Fruit fly (Drosophila melanogaster) whole organism, adult: ENCODE measurements around the gene Psf2.

Experiments
- CG11617 ChIP-seq: fragments of 200-800 bp; sonication (Bioruptor generic); optimal IDR thresholded peaks from 2 replicates; lab custom pipeline; 2017; ENCODE audit warnings: mild to moderate bottlenecking, missing biosample characterization, missing genetic modification reagents, missing genetic modification characterization
- CG12768 ChIP-seq: fragments of 200-800 bp; sonication (Bioruptor generic); optimal IDR thresholded peaks from 2 replicates; lab custom pipeline; 2017; ENCODE audit warnings: missing biosample characterization, missing genetic modification characterization, mild to moderate bottlenecking, moderate library complexity, missing genetic modification reagents
- CG14711 ChIP-seq: fragments of 200-800 bp; sonication (Bioruptor generic); optimal IDR thresholded peaks from 2 replicates; lab custom pipeline; 2018; ENCODE audit warnings: missing biosample characterization, mild to moderate bottlenecking, missing genetic modification characterization, moderate library complexity
- CG1620 ChIP-seq: fragments of 200-800 bp; sonication (Bioruptor generic); optimal IDR thresholded peaks from 2 replicates; lab custom pipeline; 2016; ENCODE audit warnings: missing biosample characterization, missing genetic modification characterization
- CG33017 ChIP-seq: fragments of 200-800 bp; sonication (Bioruptor generic); optimal IDR thresholded peaks from 2 replicates; lab custom pipeline; 2018; ENCODE audit warnings: missing biosample characterization, mild to moderate bottlenecking, missing genetic modification characterization, moderate library complexity
- CG5204 ChIP-seq: fragments of 200-800 bp; sonication (Bioruptor generic); optimal IDR thresholded peaks from 2 replicates; lab custom pipeline; 2016; ENCODE audit warnings: missing biosample characterization, missing genetic modification characterization
- CG7045 ChIP-seq: fragments of 200-800 bp; sonication (Bioruptor generic); optimal IDR thresholded peaks from 2 replicates; lab custom pipeline; 2017; ENCODE audit warnings: missing biosample characterization, mild to moderate bottlenecking, missing genetic modification characterization
- CG7101 ChIP-seq: fragments of 200-800 bp; sonication (Bioruptor generic); optimal IDR thresholded peaks from 2 replicates; lab custom pipeline; 2018; ENCODE audit warnings: missing biosample characterization, mild to moderate bottlenecking, missing genetic modification characterization, moderate library complexity
- Clk ChIP-seq: fragments of 200-800 bp; sonication (Bioruptor generic); optimal IDR thresholded peaks from 2 replicates; lab custom pipeline; 2017; ENCODE audit warnings: missing biosample characterization, missing genetic modification characterization
- Crg-1 ChIP-seq: fragments of 200-800 bp; sonication (Bioruptor generic); optimal IDR thresholded peaks from 2 replicates; lab custom pipeline; 2016; ENCODE audit warnings: missing biosample characterization, missing genetic modification characterization
- Hr96 ChIP-seq: fragments of 200-800 bp; sonication (Bioruptor generic); optimal IDR thresholded peaks from 2 replicates; lab custom pipeline; 2016; ENCODE audit warnings: missing biosample characterization, missing genetic modification characterization
- Mnt ChIP-seq: fragments of 200-800 bp; sonication (Bioruptor generic); optimal IDR thresholded peaks from 2 replicates; lab custom pipeline; 2016; ENCODE audit warnings: missing biosample characterization, mild to moderate bottlenecking, missing genetic modification characterization
- bab1 ChIP-seq: fragments of 200-800 bp; sonication (Bioruptor generic); optimal IDR thresholded peaks from 3 replicates; lab custom pipeline; 2019; ENCODE audit warnings: missing biosample characterization, mild to moderate bottlenecking, missing genetic modification characterization, moderate library complexity
- cic ChIP-seq: fragments of 200-800 bp; sonication (Bioruptor generic); optimal IDR thresholded peaks from 2 replicates; lab custom pipeline; 2017; ENCODE audit warnings: missing biosample characterization, mild to moderate bottlenecking, missing genetic modification characterization, moderate library complexity
- cnc ChIP-seq, 2 experiments: fragments of >200 bp; optimal IDR thresholded peaks; 2 replicates each; lab custom pipeline; 2017
- kay ChIP-seq: fragments of 200-800 bp; sonication (Bioruptor generic); peaks from one replicate; lab custom pipeline; 2016; ENCODE audit warnings: missing biosample characterization, missing genetic modification characterization, borderline replicate concordance
- ovo ChIP-seq: fragments of 200-800 bp; sonication (Bioruptor generic); optimal IDR thresholded peaks from 2 replicates; lab custom pipeline; 2016; ENCODE audit warnings: missing biosample characterization, missing genetic modification characterization
- pad ChIP-seq: fragments of 200-800 bp; sonication (Bioruptor generic); optimal IDR thresholded peaks from 3 replicates; lab custom pipeline; 2017; ENCODE audit warnings: missing biosample characterization, missing genetic modification characterization, mild to moderate bottlenecking, moderate library complexity, missing genetic modification reagents
- tj ChIP-seq: fragments of 200-800 bp; sonication (Bioruptor generic); optimal IDR thresholded peaks from 3 replicates; lab custom pipeline; 2017; ENCODE audit warnings: missing biosample characterization, mild to moderate bottlenecking, missing genetic modification characterization, moderate library complexity
- toe ChIP-seq: fragments of 200-800 bp; sonication (Bioruptor generic); optimal IDR thresholded peaks from 2 replicates; lab custom pipeline; 2016; ENCODE audit warnings: missing biosample characterization, missing genetic modification characterization

Psf2 gene

DNA sequence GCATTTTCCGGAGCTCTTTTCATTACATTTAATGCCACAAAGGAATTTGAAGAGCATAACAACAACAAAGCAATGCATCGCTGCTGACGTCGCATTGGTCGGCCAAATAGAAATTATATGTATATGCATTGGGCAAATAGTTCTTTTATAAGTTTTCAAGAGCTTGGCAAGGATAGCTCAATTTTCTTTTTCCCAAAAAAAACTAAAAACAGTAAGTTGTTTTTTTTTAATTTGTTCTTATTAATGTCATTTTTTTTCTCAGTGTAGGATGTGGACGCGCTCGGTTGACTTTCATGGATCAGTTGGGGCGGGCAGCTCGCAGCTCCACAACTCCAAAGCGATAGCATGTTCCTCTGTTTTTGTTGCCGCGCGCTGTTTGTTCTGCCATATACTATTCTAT lies 28.0 kb downstream of the Psf2 start:
- no peak for TF ChIP-seq tj

- TF ChIP-seq kay (GFP tag; lab: Kevin White, UChicago) (peak; percentile 33), bab1 (GFP tag; lab: Kevin White, UChicago) (no peak)
Observed at dm6 chr2L:4355066-4355465, 32.1 kb downstream of the Psf2 start.

DNA sequence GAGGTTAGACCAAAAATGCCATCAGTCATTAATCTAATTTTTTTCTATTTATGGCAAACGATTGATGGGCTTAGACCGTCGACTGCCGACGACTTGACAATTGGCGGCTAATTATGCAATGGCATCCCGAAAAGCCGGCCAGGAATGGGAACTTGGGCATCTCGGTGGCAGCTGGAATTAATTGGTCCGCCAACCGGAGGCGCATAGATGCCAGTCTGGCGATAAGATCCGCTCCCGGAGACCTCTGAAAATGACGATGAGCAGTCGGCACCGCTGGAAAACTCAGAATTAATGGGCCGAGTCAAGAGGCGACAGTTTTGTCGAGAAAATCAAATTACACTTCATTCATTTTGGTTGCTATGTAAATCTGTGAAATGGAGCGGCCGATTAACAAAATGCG lies 34.5 kb downstream of the Psf2 start, which contains the start of gene CG15429:
Gene CG15429, plus strand, starts transcription at position 301 of the 400 bp plus-strand sequence.
- TF ChIP-seq Mnt = no peak
- no peak for TF ChIP-seq CG7045 (GFP tag; lab: Kevin White, UChicago)
- TF ChIP-seq CG1620 = no peak
- no peak for TF ChIP-seq Crg-1 (GFP tag; lab: Kevin White, UChicago)

- no peak for TF ChIP-seq Crg-1 (GFP tag; lab: Kevin White, UChicago)
- TF ChIP-seq Mnt = no peak
- TF ChIP-seq CG33017 (tag; lab: Kevin White, UChicago) = no peak
- no peak for TF ChIP-seq cic (GFP tag; lab: Kevin White, UChicago)
- no peak for TF ChIP-seq CG7045 (GFP tag; lab: Kevin White, UChicago)
- TF ChIP-seq cnc (optimal IDR thresholded peaks at IDR 0.05; lab: Kevin White, UChicago) = no peak
- no peak for TF ChIP-seq toe (GFP tag; lab: Kevin White, UChicago)
- no peak for TF ChIP-seq CG7101
- no peak for TF ChIP-seq pad (GFP tag; lab: Kevin White, UChicago)
Observed at dm6 chr2L:4350683-4351324, 36.4 kb downstream of the Psf2 start.

dm6 chr2L:4349677-4350076 lies 37.5 kb downstream of the Psf2 start:
- TF ChIP-seq Mnt (no peak), CG14711 (tag; lab: Kevin White, UChicago) (no peak), CG1620 (no peak), CG7101 (no peak), CG7045 (GFP tag; lab: Kevin White, UChicago) (no peak), bab1 (GFP tag; lab: Kevin White, UChicago) (no peak), CG5204 (no peak), tj (no peak), CG11617 (GFP tag; lab: Kevin White, UChicago) (no peak)

DNA sequence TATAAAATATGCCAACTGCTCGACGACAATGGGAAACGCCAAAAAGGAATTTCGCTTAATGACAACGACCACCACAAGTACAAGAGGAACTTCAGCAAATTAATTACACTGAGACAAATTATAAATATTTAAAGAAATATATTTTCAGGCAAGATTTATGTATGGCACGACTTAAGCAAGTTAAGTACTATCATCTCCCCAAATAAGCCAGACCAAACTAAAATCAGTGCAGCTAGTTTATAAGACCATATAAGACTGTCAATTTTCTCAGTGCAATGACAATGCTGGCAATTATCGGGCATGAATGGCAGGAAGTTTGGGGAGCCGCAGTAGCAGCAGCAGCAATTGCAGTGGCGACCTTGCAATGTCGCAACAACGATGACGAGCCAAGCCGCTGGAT lies 38.6 kb downstream of the Psf2 start:
- no peak for TF ChIP-seq tj
- TF ChIP-seq CG12768 (GFP tag; lab: Kevin White, UChicago) = no peak
- TF ChIP-seq bab1 (GFP tag; lab: Kevin White, UChicago) = no peak
- no peak for TF ChIP-seq cnc (optimal IDR thresholded peaks at IDR 0.05; lab: Kevin White, UChicago)
- no peak for TF ChIP-seq CG5204
- TF ChIP-seq Mnt = no peak
- no peak for TF ChIP-seq kay (GFP tag; lab: Kevin White, UChicago)
- TF ChIP-seq CG7045 (GFP tag; lab: Kevin White, UChicago) = no peak
- no peak for TF ChIP-seq Crg-1 (GFP tag; lab: Kevin White, UChicago)
- TF ChIP-seq pad (GFP tag; lab: Kevin White, UChicago) = no peak
- no peak for TF ChIP-seq ovo (GFP tag; lab: Kevin White, UChicago)
- TF ChIP-seq Hr96 (GFP tag; lab: Kevin White, UChicago) = no peak
- TF ChIP-seq CG11617 (GFP tag; lab: Kevin White, UChicago) = no peak
- no peak for TF ChIP-seq CG1620
- TF ChIP-seq CG33017 (tag; lab: Kevin White, UChicago) = no peak
- TF ChIP-seq Clk (GFP tag; lab: Kevin White, UChicago) = no peak
- no peak for TF ChIP-seq CG7101

DNA sequence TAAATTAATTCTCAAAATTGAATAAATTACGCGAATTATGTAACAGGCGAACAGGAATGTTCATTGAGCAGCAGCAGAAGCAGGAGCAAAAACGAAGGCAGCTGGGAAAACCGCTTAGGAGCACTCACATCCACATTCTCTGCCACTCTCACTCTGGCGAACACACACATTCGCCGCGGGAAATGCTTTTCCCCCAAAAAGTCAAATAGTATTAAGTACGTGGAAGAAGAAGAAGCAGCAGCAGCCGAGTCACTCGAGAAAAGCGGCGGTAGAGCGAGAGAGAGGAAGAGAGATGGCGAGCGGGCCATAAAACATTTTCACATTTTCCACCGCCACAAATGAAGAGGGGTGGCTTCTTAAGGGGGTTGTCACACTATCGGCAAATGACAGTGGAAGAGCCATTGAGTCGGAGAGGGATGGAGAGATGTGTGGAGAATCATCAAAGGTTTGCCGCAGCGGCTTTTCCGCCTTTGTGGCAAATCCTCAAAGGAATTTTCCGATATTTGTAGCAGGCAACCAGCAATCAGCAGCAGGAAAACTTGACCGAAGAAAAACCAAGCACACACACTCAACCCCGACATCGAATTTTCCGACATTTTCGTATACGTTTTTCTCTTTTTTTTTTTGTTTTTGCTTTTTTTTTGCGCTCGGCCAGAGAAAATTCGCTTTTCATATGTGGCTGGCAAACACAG lies 40.4 kb downstream of the Psf2 start:
- TF ChIP-seq pad (GFP tag; lab: Kevin White, UChicago) (peak; percentile 14), Crg-1 (GFP tag; lab: Kevin White, UChicago) (no peak), ovo (GFP tag; lab: Kevin White, UChicago) (no peak), CG33017 (tag; lab: Kevin White, UChicago) (no peak), Hr96 (GFP tag; lab: Kevin White, UChicago) (peak; percentile 9), CG1620 (no peak), Clk (GFP tag; lab: Kevin White, UChicago) (no peak), CG11617 (GFP tag; lab: Kevin White, UChicago) (no peak), CG12768 (GFP tag; lab: Kevin White, UChicago) (no peak), CG7101 (no peak), tj (no peak), CG7045 (GFP tag; lab: Kevin White, UChicago) (no peak), CG5204 (no peak), cic (GFP tag; lab: Kevin White, UChicago) (no peak), toe (GFP tag; lab: Kevin White, UChicago) (no peak), CG14711 (tag; lab: Kevin White, UChicago) (no peak), bab1 (GFP tag; lab: Kevin White, UChicago) (no peak)
